Worm (Caenorhabditis elegans) whole organism, late embryonic: ENCODE data around the gene F23F12.13.

Experiments
- C38D4.7 ChIP-seq: fragments of 200-800 bp; sonication (Bioruptor generic); optimal IDR thresholded peaks from 2 replicates; lab custom pipeline; 2018; ENCODE audit warnings: mild to moderate bottlenecking, missing genetic modification characterization, moderate library complexity, missing compliant biosample characterization
- F13H6.1 ChIP-seq: sonication (generic microtip); optimal IDR thresholded peaks from 2 replicates; lab custom pipeline; 2016; ENCODE audit warnings: missing genetic modification characterization, missing compliant biosample characterization
- K02D7.2 ChIP-seq: sonication (generic microtip); optimal IDR thresholded peaks from 2 replicates; lab custom pipeline; 2017; ENCODE audit warnings: mild to moderate bottlenecking, missing genetic modification characterization, missing compliant biosample characterization
- K09A11.1 ChIP-seq: sonication (generic microtip); optimal IDR thresholded peaks from 2 replicates; lab custom pipeline; 2017; ENCODE audit warnings: antibody characterized with exemption, mild to moderate bottlenecking, missing genetic modification characterization, missing compliant biosample characterization; ENCODE audit not compliant: insufficient read depth
- T23F11.4 ChIP-seq: fragments of 200-800 bp; sonication (Bioruptor generic); optimal IDR thresholded peaks from 2 replicates; lab custom pipeline; 2018; ENCODE audit warnings: mild to moderate bottlenecking, missing genetic modification characterization, missing compliant biosample characterization
- ahr-1 ChIP-seq: sonication (generic microtip); optimal IDR thresholded peaks from 2 replicates; lab custom pipeline; 2016; ENCODE audit warnings: missing genetic modification characterization, missing compliant biosample characterization
- ceh-18 ChIP-seq: sonication (generic microtip); optimal IDR thresholded peaks from 2 replicates; lab custom pipeline; 2016; ENCODE audit warnings: missing genetic modification characterization, missing compliant biosample characterization
- ceh-2 ChIP-seq: sonication (generic microtip); optimal IDR thresholded peaks from 2 replicates; lab custom pipeline; 2016; ENCODE audit warnings: missing genotype, missing genetic modification characterization, missing compliant biosample characterization
- ceh-24 ChIP-seq: sonication (generic microtip); optimal IDR thresholded peaks from 2 replicates; lab custom pipeline; 2016; ENCODE audit warnings: mild to moderate bottlenecking, missing genetic modification characterization, missing compliant biosample characterization
- ceh-48 ChIP-seq: sonication (generic microtip); optimal IDR thresholded peaks from 2 replicates; lab custom pipeline; 2016; ENCODE audit warnings: missing genetic modification characterization, inconsistent platforms, missing compliant biosample characterization
- ceh-9 ChIP-seq: sonication (generic microtip); optimal IDR thresholded peaks from 2 replicates; lab custom pipeline; 2016; ENCODE audit warnings: mild to moderate bottlenecking, missing genetic modification characterization, inconsistent platforms, missing compliant biosample characterization
- dve-1 ChIP-seq: sonication (generic microtip); optimal IDR thresholded peaks from 2 replicates; lab custom pipeline; 2017; ENCODE audit warnings: antibody characterized with exemption, mild to moderate bottlenecking, missing genetic modification characterization, missing compliant biosample characterization
- elt-2 ChIP-seq: sonication (generic microtip); optimal IDR thresholded peaks from 2 replicates; lab custom pipeline; 2016; ENCODE audit warnings: missing genetic modification reagents, missing genetic modification characterization, missing compliant biosample characterization
- elt-4 ChIP-seq: sonication (generic microtip); optimal IDR thresholded peaks from 2 replicates; lab custom pipeline; 2016; ENCODE audit warnings: missing genetic modification characterization, missing compliant biosample characterization
- ets-4 ChIP-seq: sonication (generic microtip); optimal IDR thresholded peaks from 2 replicates; lab custom pipeline; 2016; ENCODE audit warnings: missing genetic modification characterization, missing compliant biosample characterization
- fax-1 ChIP-seq: sonication (generic microtip); optimal IDR thresholded peaks from 2 replicates; lab custom pipeline; 2016; ENCODE audit warnings: missing genotype, missing genetic modification characterization, missing compliant biosample characterization
- fkh-6 ChIP-seq: sonication (generic microtip); optimal IDR thresholded peaks from 2 replicates; lab custom pipeline; 2016; ENCODE audit warnings: missing genetic modification characterization, missing compliant biosample characterization
- hlh-30 ChIP-seq: sonication (generic microtip); optimal IDR thresholded peaks from 2 replicates; lab custom pipeline; 2017; ENCODE audit warnings: antibody characterized with exemption, missing genetic modification characterization, missing compliant biosample characterization; ENCODE audit not compliant: insufficient read depth
- hlh-6 ChIP-seq: sonication (generic microtip); optimal IDR thresholded peaks from 2 replicates; lab custom pipeline; 2016; ENCODE audit warnings: missing genotype, missing genetic modification characterization, missing compliant biosample characterization
- lim-6 ChIP-seq: sonication (generic microtip); optimal IDR thresholded peaks from 2 replicates; lab custom pipeline; 2016; ENCODE audit warnings: missing genetic modification characterization, missing compliant biosample characterization
- lin-11 ChIP-seq: fragments of 200-800 bp; sonication (Bioruptor generic); optimal IDR thresholded peaks from 2 replicates; lab custom pipeline; 2018; ENCODE audit warnings: mild to moderate bottlenecking, missing genetic modification characterization, missing compliant biosample characterization
- mec-3 ChIP-seq: sonication (generic microtip); optimal IDR thresholded peaks from 2 replicates; lab custom pipeline; 2016; ENCODE audit warnings: borderline replicate concordance, missing genetic modification characterization, missing compliant biosample characterization
- npax-4 ChIP-seq: sonication (generic microtip); optimal IDR thresholded peaks from 2 replicates; lab custom pipeline; 2016; ENCODE audit warnings: missing genetic modification characterization, missing compliant biosample characterization
- odd-2 ChIP-seq: sonication (generic microtip); optimal IDR thresholded peaks from 2 replicates; lab custom pipeline; 2017; ENCODE audit warnings: antibody characterized with exemption, mild to moderate bottlenecking, missing genetic modification characterization, missing compliant biosample characterization
- pat-9 ChIP-seq: fragments of 200-800 bp; sonication (Bioruptor generic); optimal IDR thresholded peaks from 2 replicates; lab custom pipeline; 2018; ENCODE audit warnings: mild to moderate bottlenecking, missing genetic modification characterization, moderate library complexity, missing compliant biosample characterization
- pha-4 ChIP-seq: fragments of 150-350 bp; optimal IDR thresholded peaks from 2 replicates; lab custom pipeline; 2018; ENCODE audit warnings: missing biosample characterization, missing genetic modification reagents, missing genetic modification characterization
- pqm-1 ChIP-seq: sonication (generic microtip); optimal IDR thresholded peaks from 2 replicates; lab custom pipeline; 2016; ENCODE audit warnings: missing genetic modification characterization, missing compliant biosample characterization
- rnt-1 ChIP-seq: sonication (generic microtip); optimal IDR thresholded peaks from 2 replicates; lab custom pipeline; 2016; ENCODE audit warnings: missing genetic modification characterization, missing compliant biosample characterization
- sox-2 ChIP-seq: fragments of 200-800 bp; sonication (Bioruptor generic); IDR thresholded peaks from 2 replicates; pipeline ENCODE4 v1.3.6; 2022; ENCODE audit warnings: missing genetic modification reagents, missing genetic modification characterization, missing compliant biosample characterization
- tbx-2 ChIP-seq: sonication (generic microtip); optimal IDR thresholded peaks from 2 replicates; lab custom pipeline; 2016; ENCODE audit warnings: missing genetic modification characterization, missing compliant biosample characterization
- tbx-7 ChIP-seq: sonication (generic microtip); optimal IDR thresholded peaks from 2 replicates; lab custom pipeline; 2016; ENCODE audit warnings: missing genotype, missing genetic modification characterization, missing compliant biosample characterization
- ttx-3 ChIP-seq: sonication (generic microtip); optimal IDR thresholded peaks from 2 replicates; lab custom pipeline; 2016; ENCODE audit warnings: missing genetic modification reagents, missing genetic modification characterization, missing compliant biosample characterization
- unc-3 ChIP-seq, 2 experiments: fragments of 200-800 bp in 1 of 2; sonication (Bioruptor generic) in 1 of 2; sonication (generic microtip) in 1 of 2; conservative IDR thresholded peaks in 1 of 2; optimal IDR thresholded peaks in 1 of 2; 2 replicates each; pipeline versions ENCODE4 v1.3.6 to Lab custom; 2016 to 2022; ENCODE audit warnings: missing compliant biosample characterization in 2 of 2, missing genetic modification characterization in 2 of 2, missing genetic modification reagents in 1 of 2
- unc-42 ChIP-seq: sonication (generic microtip); optimal IDR thresholded peaks from 2 replicates; lab custom pipeline; 2016; ENCODE audit warnings: missing genotype, missing genetic modification characterization, missing compliant biosample characterization
- ztf-16 ChIP-seq: sonication (generic microtip); optimal IDR thresholded peaks from 2 replicates; lab custom pipeline; 2017; ENCODE audit warnings: missing genetic modification characterization, missing compliant biosample characterization

The F23F12.13 gene

ce11 chrIII:6508327-6508726 is 12.9 kb downstream of the F23F12.13 start:
- TF ChIP-seq pat-9 (tag; lab: Kevin White, UChicago), result no peak
- no peak for TF ChIP-seq ceh-2 (tag; lab: Kevin White, UChicago)
- TF ChIP-seq hlh-30 (tag; lab: Kevin White, UChicago), result no peak
- no peak for TF ChIP-seq C38D4.7 (GFP tag; lab: Kevin White, UChicago)
- no peak for TF ChIP-seq ceh-48 (tag; lab: Kevin White, UChicago)
- no peak for TF ChIP-seq rnt-1 (tag; lab: Kevin White, UChicago)
- no peak for TF ChIP-seq lin-11 (tag; lab: Kevin White, UChicago)
- no peak for TF ChIP-seq T23F11.4 (GFP tag; lab: Kevin White, UChicago)
- no peak for TF ChIP-seq mec-3 (tag; lab: Kevin White, UChicago)
- no peak for TF ChIP-seq tbx-7 (tag; lab: Kevin White, UChicago)
- no peak for TF ChIP-seq odd-2 (tag; lab: Kevin White, UChicago)
- no peak for TF ChIP-seq dve-1 (tag; lab: Kevin White, UChicago)
- no peak for TF ChIP-seq F13H6.1 (tag; lab: Kevin White, UChicago)
- no peak for TF ChIP-seq lim-6 (tag; lab: Kevin White, UChicago)
- no peak for TF ChIP-seq pha-4 (tag; lab: Kevin White, UChicago)
- TF ChIP-seq, all 69 proteins: peak for 0

ce11 chrIII:6509301-6509700 is 13.8 kb downstream of the F23F12.13 start:
- TF ChIP-seq elt-2 (tag; lab: Kevin White, UChicago) (peak; percentile 63), unc-42 (tag; lab: Kevin White, UChicago) (no peak), npax-4 (tag; lab: Kevin White, UChicago) (no peak)

DNA sequence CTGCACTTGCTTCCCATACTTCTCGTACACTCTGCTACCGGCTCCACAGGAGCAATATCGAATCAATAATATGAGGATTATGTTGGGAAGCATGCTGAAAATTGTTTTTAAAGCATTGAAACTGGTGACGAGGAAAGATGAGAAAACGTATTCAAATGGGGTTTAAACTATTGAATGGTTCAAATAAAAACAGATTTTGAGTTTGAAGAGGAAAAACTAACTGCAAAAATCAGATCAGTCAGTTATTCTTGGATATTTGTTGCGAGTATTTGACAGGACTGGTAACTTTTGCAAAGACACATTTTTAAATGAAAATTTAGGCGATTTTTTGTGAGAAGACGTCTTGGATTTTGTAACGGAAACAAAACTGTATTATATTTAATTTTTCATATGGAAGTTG is 19.2 kb downstream of the F23F12.13 start, which contains the start of gene acr-5:
Gene acr-5 (minus strand): TSS at position 101 of the 400 bp plus-strand sequence.
- TF ChIP-seq K09A11.1 (tag; lab: Kevin White, UChicago) (no peak), ceh-48 (tag; lab: Kevin White, UChicago) (no peak), F13H6.1 (tag; lab: Kevin White, UChicago) (no peak), pat-9 (tag; lab: Kevin White, UChicago) (no peak), tbx-2 (tag; lab: Kevin White, UChicago) (no peak), fax-1 (no peak), ahr-1 (tag; lab: Kevin White, UChicago) (no peak), fkh-6 (tag; lab: Kevin White, UChicago) (no peak), ztf-16 (no peak), elt-4 (no peak), ceh-9 (tag; lab: Kevin White, UChicago) (no peak), ceh-24 (tag; lab: Kevin White, UChicago) (no peak), C38D4.7 (GFP tag; lab: Kevin White, UChicago) (no peak), unc-3 (GFP tag; conservative IDR thresholded peaks at IDR 0.05; lab: Robert Waterston, UW) (no peak), unc-3 (tag; optimal IDR thresholded peaks at IDR 0.05; lab: Kevin White, UChicago) (no peak), pqm-1 (tag; lab: Kevin White, UChicago) (no peak), dve-1 (tag; lab: Kevin White, UChicago) (no peak)
- TF ChIP-seq, all 69 proteins: peak for 0

DNA sequence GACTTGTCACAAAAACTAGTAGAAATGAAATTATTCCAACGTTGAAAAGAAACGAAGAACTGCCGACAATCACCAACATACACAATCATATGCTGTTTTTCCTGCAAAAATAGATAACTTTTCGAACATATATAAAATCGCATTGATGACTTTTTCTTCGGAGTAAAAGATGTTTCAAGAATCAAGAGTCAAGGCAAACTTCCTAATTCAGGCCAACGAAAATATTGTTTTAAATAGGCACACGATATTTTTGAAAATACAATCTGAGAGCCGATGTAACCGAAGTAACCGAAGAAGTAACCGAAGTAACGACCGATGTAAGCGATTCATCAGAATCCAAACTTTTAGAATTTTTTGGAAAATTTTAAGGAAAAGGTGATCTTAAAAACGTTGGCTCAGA is 24.5 kb downstream of the F23F12.13 start, which contains the start of gene C09E7.10:
Gene C09E7.10 (minus strand): TSS at position 101 of the 400 bp plus-strand sequence.
- TF ChIP-seq fkh-6 (tag; lab: Kevin White, UChicago) (no peak), sox-2 (GFP tag; lab: Robert Waterston, UW) (no peak), dve-1 (tag; lab: Kevin White, UChicago) (no peak), ceh-2 (tag; lab: Kevin White, UChicago) (no peak), K02D7.2 (tag; lab: Kevin White, UChicago) (no peak), C38D4.7 (GFP tag; lab: Kevin White, UChicago) (no peak), ets-4 (tag; lab: Kevin White, UChicago) (no peak), hlh-6 (tag; lab: Kevin White, UChicago) (no peak), pha-4 (tag; lab: Kevin White, UChicago) (no peak), ttx-3 (tag; lab: Kevin White, UChicago) (no peak), ceh-18 (no peak), tbx-2 (tag; lab: Kevin White, UChicago) (no peak)
